Fruit fly (Drosophila melanogaster): ENCODE results near the gene CG9231.

The CG9231 gene

DNA sequence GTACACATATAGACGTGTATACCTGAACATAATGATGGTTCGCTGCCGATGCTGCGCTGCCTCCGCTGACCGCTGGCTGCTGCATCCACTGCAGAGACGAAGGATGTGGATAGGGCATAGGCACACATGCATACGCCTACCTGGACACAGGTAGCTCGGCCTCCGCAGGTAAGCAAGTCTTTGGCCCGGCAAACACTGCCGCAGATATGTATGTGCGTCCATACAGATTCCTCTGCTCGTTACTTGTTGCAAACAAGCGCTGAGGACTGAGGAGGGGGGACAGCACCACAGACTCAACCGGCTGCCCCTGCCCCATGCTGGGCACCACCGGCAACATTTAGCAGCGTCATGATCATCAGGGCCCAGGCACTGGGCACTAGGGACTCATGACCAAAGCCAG, 29.1 kb downstream of the CG9231 start (continued):
- peak; percentile 39 for TF ChIP-seq D (optimal IDR thresholded peaks at IDR 0.05)
- no peak for TF ChIP-seq D (GFP tag; optimal IDR thresholded peaks at IDR 0.05)
- peak; percentile 54 for TF ChIP-seq Med (GFP tag)

DNA sequence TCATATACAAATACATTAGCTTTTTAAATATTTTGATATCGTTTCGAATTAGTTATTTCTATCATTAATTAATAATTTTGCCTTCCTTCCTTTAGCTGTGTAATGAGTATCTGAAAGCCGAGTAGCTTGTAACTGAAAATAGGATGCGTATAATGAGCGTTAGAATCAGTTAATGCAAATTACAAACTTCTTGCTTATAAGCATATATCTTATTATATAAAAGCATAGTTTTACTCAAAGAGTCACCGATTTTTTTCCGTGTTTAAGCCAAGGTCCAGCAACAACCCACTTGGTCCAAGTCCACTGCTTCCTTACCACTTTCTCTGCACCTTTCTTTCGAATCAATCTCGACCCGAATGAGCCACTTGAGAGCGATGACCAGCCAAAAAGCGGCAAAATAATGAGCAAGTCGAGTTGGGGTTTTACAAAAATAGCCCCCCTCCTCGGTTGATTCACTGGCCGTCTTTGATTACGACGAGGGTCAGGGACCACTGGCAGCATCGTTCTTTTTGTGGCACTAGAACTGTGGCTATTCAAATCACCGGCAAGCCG, 29.8 kb downstream of the CG9231 start:
- TF ChIP-seq lola (GFP tag; optimal IDR thresholded peaks at IDR 0.05) = peak in 1 of 3 experiments; percentile 14
- peak; percentile 44 for TF ChIP-seq Blimp-1 (GFP tag; optimal IDR thresholded peaks at IDR 0.05)
- peak; percentile 20 for TF ChIP-seq zf30C (GFP tag; optimal IDR thresholded peaks at IDR 0.05)
- no peak for TF ChIP-seq CG18262 (tag; optimal IDR thresholded peaks at IDR 0.05)
- TF ChIP-seq sens (GFP tag) = peak; percentile 50
- peak; percentile 2 for TF ChIP-seq Nf-YB (GFP tag; optimal IDR thresholded peaks at IDR 0.05)
- TF ChIP-seq ems (GFP tag; optimal IDR thresholded peaks at IDR 0.05) = no peak

DNA sequence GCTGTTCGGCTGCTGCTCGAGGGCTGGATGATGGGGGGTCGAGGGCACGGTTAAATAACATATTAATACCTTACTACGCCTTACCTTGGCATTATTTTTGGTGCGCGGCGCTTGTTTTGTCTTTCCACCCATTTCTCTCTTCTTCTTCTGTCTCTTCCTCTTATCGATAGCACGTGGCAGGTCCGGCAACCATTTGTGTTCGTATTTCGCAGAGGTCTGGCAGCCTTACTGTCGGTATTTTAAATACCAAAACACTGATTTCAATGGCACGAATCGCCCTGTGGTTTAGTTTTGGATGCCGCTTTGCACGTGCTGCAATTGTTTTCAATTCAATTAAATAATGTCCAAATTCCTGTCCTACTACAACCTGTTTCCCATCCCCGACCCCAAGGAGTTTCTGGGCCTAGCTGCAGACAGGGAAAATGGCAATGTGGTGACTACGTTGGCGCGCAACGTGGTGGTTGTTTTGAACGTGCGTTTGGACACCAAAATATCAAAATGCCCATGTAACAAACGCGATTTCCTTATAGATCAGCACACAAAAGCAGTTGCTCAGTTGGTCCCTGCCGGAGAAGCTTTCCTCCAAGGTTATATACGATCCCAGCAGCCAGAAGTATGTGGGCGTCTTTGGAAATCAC, 33.5 kb downstream of the CG9231 start, which contains the start of the genes Ltn1 and CG9300:
Gene Ltn1 (minus strand): TSS at position 155 of the 638 bp plus-strand sequence.
Gene CG9300 (plus strand): TSS at position 285 of the 638 bp plus-strand sequence.
- TF ChIP-seq CG13287 (GFP tag; IDR thresholded peaks at IDR 0.05; ENCODE audit: partially characterized antibody) (peak; percentile 70), Mes4 (GFP tag; optimal IDR thresholded peaks at IDR 0.05) (peak; percentile 50), fd102C (GFP tag; optimal IDR thresholded peaks at IDR 0.05) (no peak), kay (GFP tag; optimal IDR thresholded peaks at IDR 0.05) (no peak), H15 (GFP tag; IDR thresholded peaks at IDR 0.05) (no peak), grau (tag; optimal IDR thresholded peaks at IDR 0.05) (no peak), E2f1 (GFP tag; IDR thresholded peaks at IDR 0.05) (peak; percentile 45; the same call in 1 of the 2 replicates), Taf1 (GFP tag; IDR thresholded peaks at IDR 0.05) (no peak), Ssrp (tag; optimal IDR thresholded peaks at IDR 0.05) (no peak), Abd-B (GFP tag; optimal IDR thresholded peaks at IDR 0.05) (no peak), tna (GFP tag; IDR thresholded peaks at IDR 0.05; ENCODE audit: partially characterized antibody) (0 out of 2 replicates have a peak, but pooled peaks have one; percentile 33), CrebB (tag; optimal IDR thresholded peaks at IDR 0.05) (peak; percentile 41), jigr1 (GFP tag; IDR thresholded peaks at IDR 0.05) (no peak), MTF-1 (GFP tag; optimal IDR thresholded peaks at IDR 0.05; ENCODE audit: borderline replicate concordance) (no peak), CG6813 (GFP tag; optimal IDR thresholded peaks at IDR 0.05) (no peak), CG2129 (GFP tag; IDR thresholded peaks at IDR 0.05; ENCODE audit: partially characterized antibody) (no peak), gce (GFP tag; IDR thresholded peaks at IDR 0.05) (no peak), sob (GFP tag; IDR thresholded peaks at IDR 0.05) (peak; percentile 52; the same call in 1 of the 2 replicates), CG34422 (GFP tag; IDR thresholded peaks at IDR 0.05) (peak; percentile 93), pan (optimal IDR thresholded peaks at IDR 0.05) (no peak), pan (GFP tag; optimal IDR thresholded peaks at IDR 0.05 in 1 of 2, IDR thresholded peaks at IDR 0.05 in 1 of 2) (no peak), CG17359 (tag; optimal IDR thresholded peaks at IDR 0.05) (no peak), oc (tag; optimal IDR thresholded peaks at IDR 0.05) (no peak), hkb (optimal IDR thresholded peaks at IDR 0.05) (no peak), hkb (GFP tag; IDR thresholded peaks at IDR 0.05) (no peak), ro (GFP tag; IDR thresholded peaks at IDR 0.05) (no peak), CG8478 (optimal IDR thresholded peaks at IDR 0.05) (no peak), CG31441 (GFP tag; IDR thresholded peaks at IDR 0.05) (no peak), CG16863 (GFP tag; optimal IDR thresholded peaks at IDR 0.05) (peak; percentile 14), CG17612 (GFP tag; IDR thresholded peaks at IDR 0.05) (no peak), phol (tag; optimal IDR thresholded peaks at IDR 0.05) (peak; percentile 53), C15 (GFP tag; IDR thresholded peaks at IDR 0.05) (no peak), Ptx1 (GFP tag; IDR thresholded peaks at IDR 0.05) (no peak), HLH4C (GFP tag; IDR thresholded peaks at IDR 0.05; ENCODE audit: partially characterized antibody) (peak; percentile 43; the same call in 1 of the 3 replicates), luna (GFP tag; optimal IDR thresholded peaks at IDR 0.05) (no peak), pita (GFP tag; optimal IDR thresholded peaks at IDR 0.05) (no peak), CG17361 (GFP tag; IDR thresholded peaks at IDR 0.05) (no peak)

All from whole organism, embryonic.